Worm (Caenorhabditis elegans) whole organism, young adult: Measurements from ENCODE around the gene R144.13.

Source experiments
- B0019.2 ChIP-seq: fragments of 200-800 bp; sonication (Bioruptor generic); conservative IDR thresholded peaks from 2 replicates; pipeline ENCODE4 v1.3.6; 2022; ENCODE audit warnings: missing genetic modification reagents, missing genetic modification characterization, missing compliant biosample characterization
- B0261.1 ChIP-seq: sonication (generic microtip); optimal IDR thresholded peaks from 2 replicates; lab custom pipeline; 2016; ENCODE audit warnings: mild to moderate bottlenecking, missing genetic modification characterization, moderate library complexity, missing compliant biosample characterization
- D2030.7 ChIP-seq: fragments of 200-800 bp; sonication (Bioruptor generic); IDR thresholded peaks from 2 replicates; pipeline ENCODE4 v1.3.6; 2022; ENCODE audit warnings: missing genetic modification reagents, missing genetic modification characterization, missing compliant biosample characterization
- F33H1.4 ChIP-seq: fragments of 200-800 bp; sonication (Bioruptor generic); IDR thresholded peaks from 2 replicates; pipeline ENCODE4 v1.3.6; 2022; ENCODE audit warnings: missing genetic modification reagents, missing genetic modification characterization, missing compliant biosample characterization
- F57A8.1 ChIP-seq: fragments of 200-800 bp; sonication (Bioruptor generic); optimal IDR thresholded peaks from 2 replicates; lab custom pipeline; 2018; ENCODE audit warnings: mild to moderate bottlenecking, missing genetic modification characterization, moderate library complexity, missing compliant biosample characterization
- K11D2.4 ChIP-seq: fragments of 200-800 bp; sonication (Bioruptor generic); IDR thresholded peaks from 2 replicates; pipeline ENCODE4 v1.3.6; 2022; ENCODE audit warnings: missing genetic modification reagents, missing genetic modification characterization, missing compliant biosample characterization
- Y53F4B.3 ChIP-seq: fragments of 200-800 bp; sonication (Bioruptor generic); IDR thresholded peaks from 2 replicates; pipeline ENCODE4 v1.3.6; 2022; ENCODE audit warnings: missing genetic modification reagents, missing genetic modification characterization, missing compliant biosample characterization
- Y79H2A.3 ChIP-seq: fragments of 200-800 bp; sonication (Bioruptor generic); conservative IDR thresholded peaks from 2 replicates; pipeline ENCODE4 v1.3.6; 2022; ENCODE audit warnings: missing genetic modification reagents, missing genetic modification characterization, missing compliant biosample characterization
- ZK185.1 ChIP-seq: sonication (generic microtip); optimal IDR thresholded peaks from 2 replicates; lab custom pipeline; 2016; ENCODE audit warnings: mild to moderate bottlenecking, missing genetic modification characterization, missing compliant biosample characterization; ENCODE audit not compliant: poor library complexity, severe bottlenecking
- akir-1 ChIP-seq: fragments of 200-800 bp; sonication (Bioruptor generic); optimal IDR thresholded peaks from 2 replicates; lab custom pipeline; 2018; ENCODE audit warnings: mild to moderate bottlenecking, missing genetic modification characterization, moderate library complexity, missing compliant biosample characterization
- aptf-2 ChIP-seq: fragments of 200-800 bp; sonication (Bioruptor generic); conservative IDR thresholded peaks from 2 replicates; pipeline ENCODE4 v1.3.6; 2022; ENCODE audit warnings: missing genetic modification reagents, missing genetic modification characterization, missing compliant biosample characterization
- atf-7 ChIP-seq: sonication (generic microtip); optimal IDR thresholded peaks from 2 replicates; lab custom pipeline; 2017; ENCODE audit warnings: mild to moderate bottlenecking, missing genetic modification characterization, missing compliant biosample characterization
- athp-1 ChIP-seq: sonication (generic microtip); optimal IDR thresholded peaks from 2 replicates; lab custom pipeline; 2017; ENCODE audit warnings: mild to moderate bottlenecking, missing genetic modification characterization, missing compliant biosample characterization
- attf-3 ChIP-seq: fragments of 200-800 bp; sonication (Bioruptor generic); conservative IDR thresholded peaks from 2 replicates; pipeline ENCODE4 v1.3.6; 2022; ENCODE audit warnings: missing genetic modification reagents, missing genetic modification characterization, missing compliant biosample characterization
- bed-2 ChIP-seq: fragments of 200-800 bp; sonication (Bioruptor generic); IDR thresholded peaks from 2 replicates; pipeline ENCODE4 v1.3.6; 2022; ENCODE audit warnings: missing genetic modification reagents, missing genetic modification characterization, missing compliant biosample characterization
- ccch-3 ChIP-seq: fragments of 200-800 bp; sonication (Bioruptor generic); optimal IDR thresholded peaks from 2 replicates; lab custom pipeline; 2018; ENCODE audit warnings: mild to moderate bottlenecking, missing genetic modification characterization, missing compliant biosample characterization
- ceh-100 ChIP-seq: fragments of 200-800 bp; sonication (Bioruptor generic); IDR thresholded peaks from 2 replicates; pipeline ENCODE4 v1.3.6; 2022; ENCODE audit warnings: missing genetic modification reagents, missing genetic modification characterization, missing compliant biosample characterization
- ceh-27 ChIP-seq: fragments of 200-800 bp; sonication (Bioruptor generic); optimal IDR thresholded peaks from 2 replicates; lab custom pipeline; 2018; ENCODE audit warnings: mild to moderate bottlenecking, missing genetic modification characterization, moderate library complexity, missing compliant biosample characterization
- ceh-40 ChIP-seq: fragments of 200-800 bp; sonication (Bioruptor generic); IDR thresholded peaks from 2 replicates; pipeline ENCODE4 v1.3.6; 2022; ENCODE audit warnings: missing genetic modification characterization, missing compliant biosample characterization
- ceh-58 ChIP-seq: fragments of 200-800 bp; sonication (Bioruptor generic); IDR thresholded peaks from 2 replicates; pipeline ENCODE4 v1.3.6; 2022; ENCODE audit warnings: missing genetic modification characterization, missing compliant biosample characterization
- ceh-91 ChIP-seq: fragments of 200-800 bp; sonication (Bioruptor generic); IDR thresholded peaks from 2 replicates; pipeline ENCODE4 v1.3.6; 2022; ENCODE audit warnings: missing genetic modification reagents, missing genetic modification characterization, missing compliant biosample characterization
- efl-1 ChIP-seq: fragments of 150-350 bp; optimal IDR thresholded peaks from 2 replicates; lab custom pipeline; 2014; ENCODE audit warnings: missing biosample characterization, missing genetic modification reagents, missing genetic modification characterization
- ekl-4 ChIP-seq: fragments of 200-800 bp; sonication (Bioruptor generic); IDR thresholded peaks from 2 replicates; pipeline ENCODE4 v1.3.6; 2022; ENCODE audit warnings: missing genetic modification reagents, missing genetic modification characterization, missing compliant biosample characterization
- fkh-3 ChIP-seq: sonication (generic microtip); optimal IDR thresholded peaks from 2 replicates; lab custom pipeline; 2016; ENCODE audit warnings: mild to moderate bottlenecking, missing genetic modification characterization, missing compliant biosample characterization
- let-526 ChIP-seq: fragments of 200-800 bp; sonication (Bioruptor generic); IDR thresholded peaks from 2 replicates; pipeline ENCODE4 v1.3.6; 2022; ENCODE audit warnings: missing genetic modification reagents, missing genetic modification characterization, missing compliant biosample characterization
- lin-54 ChIP-seq: fragments of 200-800 bp; sonication (Bioruptor generic); optimal IDR thresholded peaks from 2 replicates; lab custom pipeline; 2018; ENCODE audit warnings: mild to moderate bottlenecking, missing genetic modification characterization, missing compliant biosample characterization
- lir-1 ChIP-seq: fragments of 200-800 bp; sonication (Bioruptor generic); conservative IDR thresholded peaks from 2 replicates; pipeline ENCODE4 v1.3.6; 2022; ENCODE audit warnings: missing genetic modification reagents, missing genetic modification characterization, missing compliant biosample characterization
- lsl-1 ChIP-seq: fragments of 200-800 bp; sonication (Bioruptor generic); optimal IDR thresholded peaks from 2 replicates; lab custom pipeline; 2018; ENCODE audit warnings: mild to moderate bottlenecking, missing genetic modification characterization, moderate library complexity, missing compliant biosample characterization
- madf-6 ChIP-seq: fragments of 200-800 bp; sonication (Bioruptor generic); IDR thresholded peaks from 2 replicates; pipeline ENCODE4 v1.3.6; 2022; ENCODE audit warnings: missing genetic modification reagents, missing genetic modification characterization, missing compliant biosample characterization
- madf-8 ChIP-seq: fragments of 200-800 bp; sonication (Bioruptor generic); conservative IDR thresholded peaks from 2 replicates; pipeline ENCODE4 v1.3.6; 2022; ENCODE audit warnings: missing genetic modification reagents, missing genetic modification characterization, missing compliant biosample characterization
- mcd-1 ChIP-seq: fragments of 200-800 bp; sonication (Bioruptor generic); IDR thresholded peaks from 2 replicates; pipeline ENCODE4 v1.3.6; 2022; ENCODE audit warnings: missing genetic modification reagents, missing genetic modification characterization, missing compliant biosample characterization
- mel-28 ChIP-seq: sonication (generic microtip); optimal IDR thresholded peaks from 2 replicates; lab custom pipeline; 2016; ENCODE audit warnings: borderline replicate concordance, mild to moderate bottlenecking, missing genetic modification characterization, missing compliant biosample characterization
- nfya-1 ChIP-seq: sonication (generic microtip); optimal IDR thresholded peaks from 2 replicates; lab custom pipeline; 2017; ENCODE audit warnings: antibody characterized with exemption, missing compliant biosample characterization, missing genetic modification characterization, borderline replicate concordance; ENCODE audit not compliant: insufficient read depth
- nhr-80 ChIP-seq: sonication (generic microtip); optimal IDR thresholded peaks from 2 replicates; lab custom pipeline; 2016; ENCODE audit warnings: missing genetic modification characterization, missing compliant biosample characterization
- pha-4 ChIP-seq: fragments of 150-350 bp; sonication (generic microtip); optimal IDR thresholded peaks from 2 replicates; lab custom pipeline; 2014; ENCODE audit warnings: missing biosample characterization, missing genetic modification reagents, missing genetic modification characterization
- rec-8 ChIP-seq, 2 experiments: sonication (generic microtip); optimal IDR thresholded peaks; 2 replicates each; lab custom pipeline; 2016; ENCODE audit warnings: mild to moderate bottlenecking in 2 of 2, missing genetic modification characterization in 2 of 2, missing genetic modification reagents in 2 of 2, missing genotype in 2 of 2, missing biosample characterization in 1 of 2, missing compliant biosample characterization in 1 of 2, moderate library complexity in 1 of 2
- snpc-1.3 ChIP-seq: sonication (generic microtip); optimal IDR thresholded peaks from 2 replicates; lab custom pipeline; 2017; ENCODE audit warnings: missing genetic modification characterization, mild to moderate bottlenecking, missing compliant biosample characterization, antibody characterized with exemption, moderate library complexity, missing genotype, missing genetic modification reagents; ENCODE audit not compliant: insufficient read depth
- snpc-3.4 ChIP-seq: sonication (generic microtip); optimal IDR thresholded peaks from 2 replicates; lab custom pipeline; 2017; ENCODE audit warnings: missing genetic modification characterization, mild to moderate bottlenecking, missing compliant biosample characterization, antibody characterized with exemption, moderate library complexity, missing genotype, missing genetic modification reagents
- snpc-4 ChIP-seq, 5 experiments: fragments of 150-350 bp in 1 of 5; sonication (generic microtip) in 4 of 5; optimal IDR thresholded peaks; 2 replicates each; lab custom pipeline; 2014 to 2018; ENCODE audit warnings: missing genetic modification characterization in 5 of 5, missing biosample characterization in 3 of 5, antibody characterized with exemption in 2 of 5, mild to moderate bottlenecking in 2 of 5, missing compliant biosample characterization in 2 of 5, missing genotype in 2 of 5, moderate library complexity in 2 of 5, missing genetic modification reagents in 1 of 5
- sptf-2 ChIP-seq: fragments of 200-800 bp; sonication (Bioruptor generic); optimal IDR thresholded peaks from 2 replicates; lab custom pipeline; 2018; ENCODE audit warnings: mild to moderate bottlenecking, missing genetic modification characterization, missing compliant biosample characterization
- tbp1 ChIP-seq: fragments of 200-800 bp; sonication (Bioruptor generic); optimal IDR thresholded peaks from 2 replicates; lab custom pipeline; 2018; ENCODE audit warnings: mild to moderate bottlenecking, missing genetic modification characterization, missing compliant biosample characterization
- tlf-1 ChIP-seq: fragments of 200-800 bp; sonication (Bioruptor generic); optimal IDR thresholded peaks from 2 replicates; lab custom pipeline; 2018; ENCODE audit warnings: mild to moderate bottlenecking, missing genetic modification characterization, missing compliant biosample characterization
- unc-130 ChIP-seq: sonication (generic microtip); optimal IDR thresholded peaks from 2 replicates; lab custom pipeline; 2016; ENCODE audit warnings: missing genetic modification reagents, missing genetic modification characterization, missing compliant biosample characterization
- ztf-18 ChIP-seq: sonication (generic microtip); optimal IDR thresholded peaks from 2 replicates; lab custom pipeline; 2016; ENCODE audit warnings: missing genotype, mild to moderate bottlenecking, missing genetic modification characterization, missing compliant biosample characterization
- ztf-26 ChIP-seq: sonication (generic microtip); optimal IDR thresholded peaks from 2 replicates; lab custom pipeline; 2017; ENCODE audit warnings: missing genetic modification characterization, missing compliant biosample characterization
- ztf-28 ChIP-seq: fragments of 200-800 bp; sonication (Bioruptor generic); IDR thresholded peaks from 2 replicates; pipeline ENCODE4 v1.3.6; 2022; ENCODE audit warnings: missing genetic modification reagents, missing genetic modification characterization, missing compliant biosample characterization

The R144.13 gene

ce11 chrIII:4998956-4999425 lies 24.1 kb upstream of the R144.13 start, which contains the start of gene smcr-8:
Gene smcr-8 (plus strand): TSS chrIII:4999375.
- TF ChIP-seq snpc-1.3: no peak
- no peak for TF ChIP-seq nfya-1
- TF ChIP-seq atf-7: no peak
- TF ChIP-seq efl-1 (GFP tag; lab: Kevin White, UChicago): peak; percentile 29
- TF ChIP-seq ceh-100 (GFP tag; lab: Robert Waterston, UW): no peak
- 0 out of 2 replicates have a peak, but pooled peaks have one; percentile 14 for TF ChIP-seq B0019.2 (GFP tag; lab: Robert Waterston, UW)
- TF ChIP-seq madf-6 (GFP tag; lab: Robert Waterston, UW): peak; percentile 82
- 0 out of 2 replicates have a peak, but pooled peaks have one; percentile 42 for TF ChIP-seq ekl-4 (GFP tag; lab: Robert Waterston, UW)
- no peak for TF ChIP-seq ceh-58 (GFP tag; lab: Robert Waterston, UW)
- peak; percentile 69 for TF ChIP-seq madf-8
- peak; percentile 33 for TF ChIP-seq sptf-2 (GFP tag; lab: Kevin White, UChicago)
- 0 out of 2 replicates have a peak, but pooled peaks have one; percentile 40 for TF ChIP-seq Y79H2A.3 (GFP tag; lab: Robert Waterston, UW)
- TF ChIP-seq ceh-40 (GFP tag; lab: Robert Waterston, UW): no peak
- no peak for TF ChIP-seq mel-28
- TF ChIP-seq ztf-28 (GFP tag; lab: Robert Waterston, UW): 0 out of 2 replicates have a peak, but pooled peaks have one; percentile 75
- no peak for TF ChIP-seq K11D2.4 (GFP tag; lab: Robert Waterston, UW)
- no peak for TF ChIP-seq pha-4 (tag; lab: Kevin White, UChicago)
- TF ChIP-seq akir-1: no peak
- TF ChIP-seq lir-1 (GFP tag; lab: Robert Waterston, UW): 0 out of 2 replicates have a peak, but pooled peaks have one; percentile 11
- TF ChIP-seq lin-54 (GFP tag; lab: Kevin White, UChicago): no peak
- no peak for TF ChIP-seq tbp1 (GFP tag; lab: Kevin White, UChicago)
- TF ChIP-seq D2030.7 (GFP tag; lab: Robert Waterston, UW): peak; percentile 68
- TF ChIP-seq bed-2: peak; percentile 70
- TF ChIP-seq aptf-2 (GFP tag; lab: Robert Waterston, UW): no peak
- TF ChIP-seq F57A8.1 (GFP tag; lab: Kevin White, UChicago): no peak
- TF ChIP-seq mcd-1: no peak
- TF ChIP-seq ztf-26 (tag; lab: Kevin White, UChicago): no peak
- peak; percentile 72 for TF ChIP-seq ztf-18 (tag; lab: Kevin White, UChicago)
- peak; percentile 49 for TF ChIP-seq ceh-27 (GFP tag; lab: Kevin White, UChicago)
- peak; percentile 81 for TF ChIP-seq athp-1 (tag; lab: Kevin White, UChicago)
- TF ChIP-seq B0261.1 (tag; lab: Kevin White, UChicago): no peak
- peak; percentile 96 for TF ChIP-seq lsl-1 (GFP tag; lab: Kevin White, UChicago)
- TF ChIP-seq unc-130 (GFP tag; lab: Kevin White, UChicago): peak; percentile 78
- TF ChIP-seq snpc-4 (GFP tag; optimal IDR thresholded peaks at IDR 0.05; lab: Kevin White, UChicago): no peak
- TF ChIP-seq snpc-4 (tag; optimal IDR thresholded peaks at IDR 0.05; lab: Kevin White, UChicago): no peak
- TF ChIP-seq let-526: peak; percentile 51; the same call in 1 of the 2 replicates
- TF ChIP-seq snpc-3.4 (tag; lab: Kevin White, UChicago): peak; percentile 61
- peak in 1 of 2 experiments; percentile 17 for TF ChIP-seq rec-8 (tag; optimal IDR thresholded peaks at IDR 0.05; lab: Kevin White, UChicago)
- peak; percentile 3 for TF ChIP-seq ccch-3 (GFP tag; lab: Kevin White, UChicago)
- peak; percentile 56; the same call in 1 of the 2 replicates for TF ChIP-seq attf-3
- no peak for TF ChIP-seq ZK185.1 (tag; lab: Kevin White, UChicago)
- TF ChIP-seq Y53F4B.3 (GFP tag; lab: Robert Waterston, UW): no peak
- TF ChIP-seq tlf-1 (GFP tag; lab: Kevin White, UChicago): peak; percentile 23
- TF ChIP-seq F33H1.4 (GFP tag; lab: Robert Waterston, UW): peak; percentile 55
- TF ChIP-seq ceh-91: peak; percentile 54; the same call in 1 of the 2 replicates
- no peak for TF ChIP-seq fkh-3
- peak; percentile 32 for TF ChIP-seq nhr-80
